Worm (Caenorhabditis elegans): ENCODE measurements around the gene gcst-1.

gcst-1 gene

ce11 chrV:5741237-5741636 is 28.5 kb downstream of the gcst-1 start:
- no peak for TF ChIP-seq egl-18 (GFP tag; IDR thresholded peaks at IDR 0.05)
- no peak for TF ChIP-seq dpff-1 (tag; optimal IDR thresholded peaks at IDR 0.05)

- no peak for TF ChIP-seq Y53G8AR.9 (GFP tag; conservative IDR thresholded peaks at IDR 0.05)
- no peak for TF ChIP-seq xnd-1 (tag; optimal IDR thresholded peaks at IDR 0.05)
- no peak for TF ChIP-seq nfya-2 (GFP tag; IDR thresholded peaks at IDR 0.05)
- no peak for TF ChIP-seq rpc-1 (optimal IDR thresholded peaks at IDR 0.05)
- no peak for TF ChIP-seq rpc-1 (tag; optimal IDR thresholded peaks at IDR 0.05)
- TF ChIP-seq hmg-1.2 (GFP tag; IDR thresholded peaks at IDR 0.05) = no peak
- TF ChIP-seq chd-7 (tag; optimal IDR thresholded peaks at IDR 0.05) = no peak
- no peak for TF ChIP-seq atf-7 (tag; optimal IDR thresholded peaks at IDR 0.05)
- no peak for TF ChIP-seq nhr-80 (tag; optimal IDR thresholded peaks at IDR 0.05)
- no peak for TF ChIP-seq madf-8 (GFP tag; conservative IDR thresholded peaks at IDR 0.05)
- no peak for TF ChIP-seq ztf-18 (tag; optimal IDR thresholded peaks at IDR 0.05)
- no peak for TF ChIP-seq zim-3 (tag; optimal IDR thresholded peaks at IDR 0.05)
- no peak for TF ChIP-seq F39B2.1 (GFP tag; IDR thresholded peaks at IDR 0.05)
- no peak for TF ChIP-seq cebp-2 (GFP tag; IDR thresholded peaks at IDR 0.05)
- no peak for TF ChIP-seq Y79H2A.3 (GFP tag; conservative IDR thresholded peaks at IDR 0.05)
- TF ChIP-seq nhr-90 (tag; optimal IDR thresholded peaks at IDR 0.05) = no peak
- TF ChIP-seq T26A5.8 (tag; optimal IDR thresholded peaks at IDR 0.05) = no peak
- TF ChIP-seq gei-17 (GFP tag; optimal IDR thresholded peaks at IDR 0.05) = no peak
- TF ChIP-seq hlh-12 (tag; optimal IDR thresholded peaks at IDR 0.05) = no peak
- no peak for TF ChIP-seq B0019.2 (GFP tag; conservative IDR thresholded peaks at IDR 0.05)
Observed at ce11 chrV:5746237-5746636, 33.5 kb downstream of the gcst-1 start.

ce11 chrV:5747519-5747918 is 34.8 kb downstream of the gcst-1 start, which contains the start of gene acds-10:
TSS of gene acds-10 (plus strand) at chrV:5747819.
- TF ChIP-seq nhr-80 (tag; optimal IDR thresholded peaks at IDR 0.05) (peak; percentile 8), cebp-1 (GFP tag; IDR thresholded peaks at IDR 0.05) (no peak), cebp-1 (tag; optimal IDR thresholded peaks at IDR 0.05) (no peak)

- no peak for TF ChIP-seq egl-44 (GFP tag; IDR thresholded peaks at IDR 0.05)
- TF ChIP-seq hmg-1.2 (GFP tag; IDR thresholded peaks at IDR 0.05) = no peak
- no peak for TF ChIP-seq nfya-2 (GFP tag; IDR thresholded peaks at IDR 0.05)
- TF ChIP-seq bed-1 (GFP tag; IDR thresholded peaks at IDR 0.05) = no peak
- TF ChIP-seq ama-1 (optimal IDR thresholded peaks at IDR 0.05) = no peak
- TF ChIP-seq ama-1 (GFP tag; optimal IDR thresholded peaks at IDR 0.05) = no peak
- no peak for TF ChIP-seq lin-26 (GFP tag; IDR thresholded peaks at IDR 0.05)
- no peak for TF ChIP-seq egrh-3 (GFP tag; IDR thresholded peaks at IDR 0.05)
- no peak for TF ChIP-seq egl-18 (GFP tag; IDR thresholded peaks at IDR 0.05)
- no peak for TF ChIP-seq fkh-3 (tag; optimal IDR thresholded peaks at IDR 0.05)
- TF ChIP-seq Y53F4B.3 (GFP tag; IDR thresholded peaks at IDR 0.05) = no peak
- no peak for TF ChIP-seq sptf-2 (GFP tag; optimal IDR thresholded peaks at IDR 0.05)
- no peak for TF ChIP-seq tbp1 (GFP tag; optimal IDR thresholded peaks at IDR 0.05)
- no peak for TF ChIP-seq hrde-1 (tag; optimal IDR thresholded peaks at IDR 0.05; ENCODE audit: borderline replicate concordance)
- TF ChIP-seq unc-62 (GFP tag; optimal IDR thresholded peaks at IDR 0.05) = no peak
- TF ChIP-seq hmg-20 (GFP tag; IDR thresholded peaks at IDR 0.05) = no peak
Observed at ce11 chrV:5753432-5753831, 40.7 kb downstream of the gcst-1 start, which contains the start of gene pgph-1. TSS of gene pgph-1 (minus strand) at chrV:5753532.

Measured in whole organism, young adult.